Fruit fly (Drosophila melanogaster) whole organism, embryonic: ENCODE data around the gene TBC1D16.

Experiments used
- Asciz ChIP-seq: fragments of 200-800 bp; sonication (Bioruptor generic); optimal IDR thresholded peaks from 2 replicates; lab custom pipeline; 2017; ENCODE audit warnings: missing biosample characterization, mild to moderate bottlenecking, missing genetic modification characterization, missing genetic modification reagents
- CG10209 ChIP-seq: fragments of 200-800 bp; sonication (Bioruptor generic); optimal IDR thresholded peaks from 3 replicates; lab custom pipeline; 2017; ENCODE audit warnings: missing biosample characterization, mild to moderate bottlenecking, missing genetic modification characterization, missing genetic modification reagents
- CG11504 ChIP-seq: fragments of 200-800 bp; sonication (Bioruptor generic); optimal IDR thresholded peaks from 3 replicates; lab custom pipeline; 2019; ENCODE audit warnings: missing biosample characterization, mild to moderate bottlenecking, missing genetic modification characterization, moderate library complexity
- CG11695 ChIP-seq: fragments of 200-800 bp; sonication (Bioruptor generic); IDR thresholded peaks from 3 replicates; pipeline ENCODE4 v1.3.6; 2022; ENCODE audit warnings: missing biosample characterization, missing genetic modification characterization
- CG12236 ChIP-seq: fragments of 200-800 bp; sonication (Bioruptor generic); optimal IDR thresholded peaks from 2 replicates; lab custom pipeline; 2016; ENCODE audit warnings: missing biosample characterization, missing genetic modification characterization
- CG13894 ChIP-seq: fragments of 200-800 bp; sonication (Bioruptor generic); optimal IDR thresholded peaks from 3 replicates; lab custom pipeline; 2018; ENCODE audit warnings: missing biosample characterization, mild to moderate bottlenecking, missing genetic modification characterization, moderate library complexity
- CG14014 ChIP-seq: fragments of 200-800 bp; sonication (Bioruptor generic); IDR thresholded peaks from 2 replicates; pipeline ENCODE4 v1.3.6; 2022; ENCODE audit warnings: missing biosample characterization, missing genetic modification characterization
- CG14710 ChIP-seq: fragments of 200-800 bp; sonication (Bioruptor generic); optimal IDR thresholded peaks from 3 replicates; lab custom pipeline; 2019; ENCODE audit warnings: missing biosample characterization, mild to moderate bottlenecking, missing genetic modification characterization, moderate library complexity
- CG15696 ChIP-seq: fragments of 200-800 bp; sonication (Bioruptor generic); optimal IDR thresholded peaks from 2 replicates; lab custom pipeline; 2019; ENCODE audit warnings: missing biosample characterization, mild to moderate bottlenecking, missing genetic modification characterization, moderate library complexity
- CG17568 ChIP-seq: fragments of 200-800 bp; sonication (Bioruptor generic); optimal IDR thresholded peaks from 2 replicates; lab custom pipeline; 2018; ENCODE audit warnings: missing biosample characterization, mild to moderate bottlenecking, missing genetic modification characterization, moderate library complexity
- CG1832 ChIP-seq: fragments of 200-800 bp; sonication (Bioruptor generic); optimal IDR thresholded peaks from 2 replicates; lab custom pipeline; 2017; ENCODE audit warnings: missing biosample characterization, mild to moderate bottlenecking, missing genetic modification characterization, inconsistent platforms
- CG2202 ChIP-seq: fragments of 200-800 bp; sonication (Bioruptor generic); optimal IDR thresholded peaks from 2 replicates; lab custom pipeline; 2018; ENCODE audit warnings: missing biosample characterization, mild to moderate bottlenecking, missing genetic modification characterization
- CG2678 ChIP-seq: fragments of 200-800 bp; sonication (Bioruptor generic); optimal IDR thresholded peaks from 3 replicates; lab custom pipeline; 2019; ENCODE audit warnings: missing biosample characterization, mild to moderate bottlenecking, missing genetic modification characterization, moderate library complexity
- CG30020 ChIP-seq: fragments of 200-800 bp; optimal IDR thresholded peaks from 2 replicates; lab custom pipeline; 2019; ENCODE audit warnings: missing biosample characterization, mild to moderate bottlenecking, missing genetic modification characterization, moderate library complexity
- CG30431 ChIP-seq: fragments of 200-800 bp; sonication (Bioruptor generic); optimal IDR thresholded peaks from 2 replicates; lab custom pipeline; 2017; ENCODE audit warnings: missing biosample characterization, missing genetic modification characterization
- CG4360 ChIP-seq: fragments of 200-800 bp; sonication (Bioruptor generic); IDR thresholded peaks from 2 replicates; pipeline ENCODE4 v1.3.6; 2022; ENCODE audit warnings: missing biosample characterization, missing genetic modification characterization
- CG6272 ChIP-seq: fragments of 200-800 bp; sonication (Bioruptor generic); IDR thresholded peaks from 2 replicates; pipeline ENCODE4 v1.3.6; 2022; ENCODE audit warnings: missing biosample characterization, missing genetic modification characterization
- CG7786 ChIP-seq: fragments of 200-800 bp; sonication (Bioruptor generic); optimal IDR thresholded peaks from 2 replicates; lab custom pipeline; 2016; ENCODE audit warnings: missing biosample characterization, missing genetic modification characterization
- CG9437 ChIP-seq: fragments of 200-800 bp; sonication (Bioruptor generic); optimal IDR thresholded peaks from 2 replicates; lab custom pipeline; 2018; ENCODE audit warnings: missing biosample characterization, mild to moderate bottlenecking, missing genetic modification characterization
- CHES-1-like ChIP-seq: fragments of 200-800 bp; sonication (Bioruptor generic); optimal IDR thresholded peaks from 2 replicates; lab custom pipeline; 2016; ENCODE audit warnings: missing biosample characterization, missing genetic modification characterization
- Dek ChIP-seq: fragments of 200-800 bp; sonication (Bioruptor generic); optimal IDR thresholded peaks from 3 replicates; lab custom pipeline; 2019; ENCODE audit warnings: missing biosample characterization, mild to moderate bottlenecking, missing genetic modification characterization, moderate library complexity
- Dfd ChIP-seq, 2 experiments: fragments of >200 bp; optimal IDR thresholded peaks; 2 replicates each; lab custom pipeline; 2017; ENCODE audit warnings: missing biosample characterization in 2 of 2, missing genetic modification characterization in 2 of 2
- Dll ChIP-seq: fragments of 200-800 bp; sonication (Bioruptor generic); IDR thresholded peaks from 4 replicates; pipeline ENCODE4 v1.3.6; 2022; ENCODE audit warnings: missing biosample characterization, missing genetic modification characterization; ENCODE audit not compliant: partially characterized antibody
- E2f2 ChIP-seq: fragments of 200-800 bp; sonication (Bioruptor generic); IDR thresholded peaks from 2 replicates; pipeline ENCODE4 v1.3.6; 2022; ENCODE audit warnings: missing biosample characterization, missing genetic modification characterization
- ERR ChIP-seq: fragments of 200-800 bp; sonication (Bioruptor generic); optimal IDR thresholded peaks from 2 replicates; lab custom pipeline; 2016; ENCODE audit warnings: missing biosample characterization, missing genetic modification characterization
- HLH54F ChIP-seq: fragments of 200-800 bp; sonication (Bioruptor generic); optimal IDR thresholded peaks from 3 replicates; lab custom pipeline; 2016; ENCODE audit warnings: missing biosample characterization, missing genetic modification characterization
- HLHmδ ChIP-seq: fragments of 200-800 bp; sonication (Bioruptor generic); optimal IDR thresholded peaks from 2 replicates; lab custom pipeline; 2018; ENCODE audit warnings: missing biosample characterization, mild to moderate bottlenecking, missing genetic modification characterization, moderate library complexity
- Hsf ChIP-seq: fragments of 200-800 bp; sonication (Bioruptor generic); optimal IDR thresholded peaks from 3 replicates; lab custom pipeline; 2016; ENCODE audit warnings: missing biosample characterization, missing genetic modification characterization
- Lhr ChIP-seq: fragments of 200-800 bp; sonication (Bioruptor generic); optimal IDR thresholded peaks from 3 replicates; lab custom pipeline; 2017; ENCODE audit warnings: mild to moderate bottlenecking, missing biosample characterization, missing genetic modification reagents, missing genetic modification characterization
- MTF-1 ChIP-seq: fragments of 200-800 bp; sonication (Bioruptor generic); optimal IDR thresholded peaks from 2 replicates; lab custom pipeline; 2018; ENCODE audit warnings: missing biosample characterization, mild to moderate bottlenecking, missing genetic modification characterization, borderline replicate concordance
- NC2α ChIP-seq: fragments of 200-800 bp; sonication (Bioruptor generic); optimal IDR thresholded peaks from 2 replicates; lab custom pipeline; 2016; ENCODE audit warnings: missing biosample characterization, missing genetic modification characterization
- NfI ChIP-seq: fragments of 200-800 bp; sonication (Bioruptor generic); optimal IDR thresholded peaks from 3 replicates; lab custom pipeline; 2018; ENCODE audit warnings: missing biosample characterization, mild to moderate bottlenecking, missing genetic modification characterization, moderate library complexity
- PHDP ChIP-seq: fragments of 200-800 bp; sonication (Bioruptor generic); optimal IDR thresholded peaks from 3 replicates; lab custom pipeline; 2018; ENCODE audit warnings: missing biosample characterization, mild to moderate bottlenecking, missing genetic modification characterization, moderate library complexity
- Poxn ChIP-seq: fragments of 200-800 bp; sonication (Bioruptor generic); IDR thresholded peaks from 2 replicates; pipeline ENCODE4 v1.3.6; 2022; ENCODE audit warnings: missing biosample characterization, missing genetic modification characterization
- Six4 ChIP-seq: fragments of 200-800 bp; sonication (Bioruptor generic); optimal IDR thresholded peaks from 2 replicates; lab custom pipeline; 2016; ENCODE audit warnings: missing biosample characterization, missing genetic modification characterization
- Spps ChIP-seq: fragments of 200-800 bp; sonication (Bioruptor generic); optimal IDR thresholded peaks from 2 replicates; lab custom pipeline; 2018; ENCODE audit warnings: missing biosample characterization, mild to moderate bottlenecking, missing genetic modification characterization
- Ssrp ChIP-seq: fragments of 200-800 bp; sonication (Bioruptor generic); optimal IDR thresholded peaks from 2 replicates; lab custom pipeline; 2018; ENCODE audit warnings: missing biosample characterization, mild to moderate bottlenecking, missing genetic modification characterization, moderate library complexity
- TFAM ChIP-seq: fragments of 200-800 bp; sonication (Bioruptor generic); optimal IDR thresholded peaks from 2 replicates; lab custom pipeline; 2017; ENCODE audit warnings: missing biosample characterization, missing genetic modification characterization, inconsistent platforms
- chinmo ChIP-seq: fragments of 200-800 bp; sonication (Bioruptor generic); IDR thresholded peaks from 4 replicates; pipeline ENCODE4 v1.3.6; 2022; ENCODE audit warnings: missing biosample characterization, missing genetic modification characterization; ENCODE audit not compliant: partially characterized antibody
- chm ChIP-seq: fragments of 200-800 bp; sonication (Bioruptor generic); IDR thresholded peaks from 2 replicates; pipeline ENCODE4 v1.3.6; 2022; ENCODE audit warnings: missing biosample characterization, missing genetic modification characterization
- da ChIP-seq: fragments of 200-800 bp; sonication (Bioruptor generic); optimal IDR thresholded peaks from 2 replicates; lab custom pipeline; 2016; ENCODE audit warnings: missing biosample characterization, missing genetic modification characterization
- ftz-f1 ChIP-seq: fragments of 200-800 bp; sonication (Bioruptor generic); optimal IDR thresholded peaks from 2 replicates; lab custom pipeline; 2016; ENCODE audit warnings: missing biosample characterization, missing genetic modification characterization
- ham ChIP-seq: fragments of 200-800 bp; sonication (Bioruptor generic); IDR thresholded peaks from 2 replicates; pipeline ENCODE4 v1.3.6; 2022; ENCODE audit warnings: missing biosample characterization, missing genetic modification characterization
- jigr1 ChIP-seq: fragments of 200-800 bp; sonication (Bioruptor generic); IDR thresholded peaks from 3 replicates; pipeline ENCODE4 v1.3.6; 2022; ENCODE audit warnings: missing biosample characterization, missing genetic modification characterization
- kah ChIP-seq: fragments of 200-800 bp; sonication (Bioruptor generic); optimal IDR thresholded peaks from 2 replicates; lab custom pipeline; 2018; ENCODE audit warnings: missing biosample characterization, mild to moderate bottlenecking, missing genetic modification characterization
- schlank ChIP-seq: fragments of 200-800 bp; sonication (Bioruptor generic); optimal IDR thresholded peaks from 2 replicates; lab custom pipeline; 2018; ENCODE audit warnings: missing biosample characterization, mild to moderate bottlenecking, missing genetic modification characterization
- tup ChIP-seq: fragments of 200-800 bp; sonication (Bioruptor generic); optimal IDR thresholded peaks from 2 replicates; lab custom pipeline; 2016; ENCODE audit warnings: missing biosample characterization, mild to moderate bottlenecking, missing genetic modification characterization, moderate library complexity
- tx ChIP-seq: fragments of 200-800 bp; sonication (Bioruptor generic); optimal IDR thresholded peaks from 2 replicates; lab custom pipeline; 2016; ENCODE audit warnings: missing biosample characterization, missing genetic modification characterization
- usp ChIP-seq: fragments of >200 bp; optimal IDR thresholded peaks from 2 replicates; lab custom pipeline; 2017; ENCODE audit warnings: missing biosample characterization, missing genetic modification characterization
- zen2 ChIP-seq: fragments of 200-800 bp; sonication (Bioruptor generic); IDR thresholded peaks from 3 replicates; pipeline ENCODE4 v1.3.6; 2022; ENCODE audit warnings: missing biosample characterization, missing genetic modification characterization; ENCODE audit not compliant: partially characterized antibody

The TBC1D16 gene

dm6 chr2L:10408122-10408576 lies 27.3 kb downstream of the TBC1D16 start, which contains the start of the genes Ip259 and RpS27A (continued):
- TF ChIP-seq CG14710 (tag; lab: Kevin White, UChicago) = peak; percentile 73
- peak; percentile 70 for TF ChIP-seq Asciz (GFP tag; lab: Kevin White, UChicago)
- TF ChIP-seq usp (GFP tag; lab: Kevin White, UChicago) = no peak
- no peak for TF ChIP-seq Dek (tag; lab: Kevin White, UChicago)
- TF ChIP-seq tup (GFP tag; lab: Kevin White, UChicago) = no peak
- TF ChIP-seq CG2202 = peak; percentile 57
- TF ChIP-seq jigr1 (GFP tag; lab: Robert Waterston, UW) = no peak
- no peak for TF ChIP-seq CG1832
- peak; percentile 80 for TF ChIP-seq CG10209
- peak; percentile 61; the same call in 1 of the 2 replicates for TF ChIP-seq CG6272 (GFP tag; lab: Robert Waterston, UW)
- no peak for TF ChIP-seq chinmo (GFP tag; lab: Robert Waterston, UW)
- peak; percentile 65; the same call in 1 of the 2 replicates for TF ChIP-seq CG14014 (GFP tag; lab: Robert Waterston, UW)
- TF ChIP-seq CG11695 = peak; percentile 57; the same call in 2 of the 3 replicates
- no peak for TF ChIP-seq CG13894 (tag; lab: Kevin White, UChicago)
- peak; percentile 7 for TF ChIP-seq Six4 (GFP tag; lab: Kevin White, UChicago)
- TF ChIP-seq Lhr = peak; percentile 74
- no peak for TF ChIP-seq ftz-f1
- peak; percentile 99 for TF ChIP-seq CG30020 (tag; lab: Kevin White, UChicago)
- peak; percentile 93 for TF ChIP-seq NfI (GFP tag; lab: Kevin White, UChicago)
- TF ChIP-seq HLHmδ = peak; percentile 86
- TF ChIP-seq Spps = peak; percentile 21
- TF ChIP-seq zen2 (GFP tag; lab: Robert Waterston, UW) = no peak
- TF ChIP-seq Poxn = no peak
- no peak for TF ChIP-seq CG2678
- TF ChIP-seq ham (GFP tag; lab: Robert Waterston, UW) = no peak
- no peak for TF ChIP-seq Dfd (GFP tag; optimal IDR thresholded peaks at IDR 0.05; lab: Kevin White, UChicago)
- peak; percentile 54 for TF ChIP-seq schlank (tag; lab: Kevin White, UChicago)
- no peak for TF ChIP-seq ERR (GFP tag; lab: Kevin White, UChicago)
- peak; percentile 74 for TF ChIP-seq CG9437 (GFP tag; lab: Kevin White, UChicago)
- peak; percentile 60 for TF ChIP-seq CG7786 (GFP tag; lab: Kevin White, UChicago)
- peak; percentile 59 for TF ChIP-seq kah (GFP tag; lab: Kevin White, UChicago)
- peak; percentile 48 for TF ChIP-seq CHES-1-like
- peak; percentile 9 for TF ChIP-seq CG12236 (GFP tag; lab: Kevin White, UChicago)
- TF ChIP-seq Ssrp (tag; lab: Kevin White, UChicago) = peak; percentile 52
- no peak for TF ChIP-seq CG11504 (tag; lab: Kevin White, UChicago)
- peak; percentile 64 for TF ChIP-seq CG17568 (GFP tag; lab: Kevin White, UChicago)
- peak; percentile 71 for TF ChIP-seq PHDP
- TF ChIP-seq da (GFP tag; lab: Kevin White, UChicago) = peak; percentile 95
- TF ChIP-seq CG30431 (GFP tag; lab: Kevin White, UChicago) = peak; percentile 69
- 0 out of 2 replicates have a peak, but pooled peaks have one; percentile 40 for TF ChIP-seq CG4360
- TF ChIP-seq CG15696 (tag; lab: Kevin White, UChicago) = peak; percentile 42
- TF ChIP-seq NC2α (GFP tag; lab: Kevin White, UChicago) = peak; percentile 47
- no peak for TF ChIP-seq TFAM (GFP tag; lab: Kevin White, UChicago)
- TF ChIP-seq Hsf (GFP tag; lab: Kevin White, UChicago) = peak; percentile 80
- no peak for TF ChIP-seq MTF-1 (GFP tag; lab: Kevin White, UChicago)
- peak; percentile 27; the same call in 1 of the 2 replicates for TF ChIP-seq E2f2 (GFP tag; lab: Robert Waterston, UW)
- TF ChIP-seq tx = no peak
- TF ChIP-seq Dll = no peak
- TF ChIP-seq chm (GFP tag; lab: Robert Waterston, UW) = peak; percentile 86; the same call in 1 of the 2 replicates
- TF ChIP-seq HLH54F (GFP tag; lab: Kevin White, UChicago) = peak; percentile 58
